Worm (Caenorhabditis elegans) whole organism, late embryonic: Measurements from ENCODE around the gene fbxa-96.

Experiments used
- ahr-1 ChIP-seq: sonication (generic microtip); optimal IDR thresholded peaks from 2 replicates; lab custom pipeline; 2016; ENCODE audit warnings: missing genetic modification characterization, missing compliant biosample characterization
- ama-1 ChIP-seq: fragments of 150-350 bp; optimal IDR thresholded peaks from 2 replicates; lab custom pipeline; 2014
- ceh-31 ChIP-seq: sonication (generic microtip); optimal IDR thresholded peaks from 2 replicates; lab custom pipeline; 2016; ENCODE audit warnings: missing genetic modification characterization, missing compliant biosample characterization
- ceh-48 ChIP-seq: sonication (generic microtip); optimal IDR thresholded peaks from 2 replicates; lab custom pipeline; 2016; ENCODE audit warnings: missing genetic modification characterization, inconsistent platforms, missing compliant biosample characterization
- ceh-6 ChIP-seq: fragments of 200-800 bp; sonication (Bioruptor generic); optimal IDR thresholded peaks from 2 replicates; lab custom pipeline; 2018; ENCODE audit warnings: mild to moderate bottlenecking, missing genetic modification characterization, missing compliant biosample characterization
- che-1 ChIP-seq: sonication (generic microtip); optimal IDR thresholded peaks from 2 replicates; lab custom pipeline; 2016; ENCODE audit warnings: mild to moderate bottlenecking, missing genetic modification characterization, missing compliant biosample characterization
- gmeb-2 ChIP-seq: sonication (generic microtip); optimal IDR thresholded peaks from 2 replicates; lab custom pipeline; 2016; ENCODE audit warnings: missing genetic modification characterization, inconsistent platforms, missing compliant biosample characterization
- hlh-13 ChIP-seq: fragments of 200-800 bp; sonication (Bioruptor generic); optimal IDR thresholded peaks from 2 replicates; lab custom pipeline; 2018; ENCODE audit warnings: mild to moderate bottlenecking, missing genetic modification characterization, missing compliant biosample characterization
- pha-4 ChIP-seq: fragments of 150-350 bp; optimal IDR thresholded peaks from 2 replicates; lab custom pipeline; 2018; ENCODE audit warnings: missing biosample characterization, missing genetic modification reagents, missing genetic modification characterization
- pros-1 ChIP-seq: fragments of 150-350 bp; optimal IDR thresholded peaks from 2 replicates; lab custom pipeline; 2014; ENCODE audit warnings: missing biosample characterization, missing genetic modification reagents, missing genetic modification characterization
- tbx-2 ChIP-seq: sonication (generic microtip); optimal IDR thresholded peaks from 2 replicates; lab custom pipeline; 2016; ENCODE audit warnings: missing genetic modification characterization, missing compliant biosample characterization
- unc-55 ChIP-seq: sonication (generic microtip); optimal IDR thresholded peaks from 2 replicates; lab custom pipeline; 2017; ENCODE audit warnings: missing biosample characterization, missing genetic modification reagents, missing genetic modification characterization

DNA sequence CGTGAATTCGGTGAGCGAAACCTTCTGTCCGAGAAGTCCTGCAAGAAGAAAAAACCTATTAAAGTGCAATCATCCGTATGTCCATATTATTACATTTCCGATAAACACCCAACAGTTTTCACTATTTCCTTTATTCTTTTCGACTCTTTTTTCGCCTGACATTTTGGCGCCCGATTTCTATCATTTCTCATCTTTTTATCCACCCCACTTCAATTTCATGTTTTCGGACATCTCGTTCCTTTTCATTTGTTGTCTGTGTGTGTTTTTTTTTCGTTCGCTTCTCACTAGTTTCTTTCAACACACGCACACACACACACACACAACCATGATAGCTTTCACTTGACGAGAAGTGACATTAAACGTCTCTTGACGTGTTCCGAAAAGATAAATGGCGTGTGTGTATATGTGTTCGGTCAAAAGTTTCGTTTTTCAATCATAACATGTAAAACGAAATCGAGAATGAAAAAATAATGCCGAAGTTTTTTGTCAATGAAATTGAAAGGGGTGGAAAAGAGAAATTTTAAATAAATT lies 44.8 kb upstream of the fbxa-96 start:
- TF ChIP-seq che-1 (no peak), ama-1 (lab: Kevin White, UChicago) (no peak), unc-55 (GFP tag; lab: Kevin White, UChicago) (no peak), pros-1 (tag; lab: Kevin White, UChicago) (no peak), ahr-1 (tag; lab: Kevin White, UChicago) (no peak), tbx-2 (tag; lab: Kevin White, UChicago) (no peak), gmeb-2 (tag; lab: Kevin White, UChicago) (no peak), ceh-6 (GFP tag; lab: Kevin White, UChicago) (no peak), hlh-13 (GFP tag; lab: Kevin White, UChicago) (no peak), ceh-48 (tag; lab: Kevin White, UChicago) (no peak), ceh-31 (no peak), pha-4 (tag; lab: Kevin White, UChicago) (no peak)
